Worm (Caenorhabditis elegans) whole organism, L4/young adult: ENCODE results near the gene let-70.

Experiments
- dao-5 ChIP-seq: sonication (generic microtip); optimal IDR thresholded peaks from 2 replicates; lab custom pipeline; 2016; ENCODE audit warnings: missing genotype, missing genetic modification characterization, moderate library complexity, missing compliant biosample characterization
- him-1 ChIP-seq: sonication (generic microtip); optimal IDR thresholded peaks from 2 replicates; lab custom pipeline; 2016; ENCODE audit warnings: missing genotype, missing genetic modification reagents, missing genetic modification characterization, missing compliant biosample characterization

DNA sequence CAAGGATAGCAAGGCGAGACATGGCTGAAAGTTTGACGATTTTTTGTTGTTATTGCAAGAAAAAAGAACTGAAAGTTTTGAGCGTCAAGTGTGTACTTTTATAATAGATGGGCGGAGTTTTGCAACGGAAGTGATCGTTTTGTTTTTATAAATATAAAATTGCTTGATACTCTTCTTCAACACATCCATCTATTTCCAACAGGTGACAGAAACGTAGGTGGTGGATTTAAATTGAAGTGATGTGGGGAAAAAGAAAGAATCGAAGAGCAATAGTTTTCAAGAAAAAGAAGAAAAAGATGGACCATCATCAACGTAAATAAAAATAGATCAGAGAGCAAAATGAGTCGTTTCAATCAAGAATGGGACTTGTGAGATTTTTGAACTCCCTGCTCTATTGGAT is 15.1 kb downstream of the let-70 start, which contains the start of gene ttr-17:
- no peak for TF ChIP-seq him-1 (tag; lab: Kevin White, UChicago)
- TF ChIP-seq dao-5 (tag; lab: Kevin White, UChicago) = no peak
